Worm (Caenorhabditis elegans): ENCODE results near the gene csa-1.

DNA sequence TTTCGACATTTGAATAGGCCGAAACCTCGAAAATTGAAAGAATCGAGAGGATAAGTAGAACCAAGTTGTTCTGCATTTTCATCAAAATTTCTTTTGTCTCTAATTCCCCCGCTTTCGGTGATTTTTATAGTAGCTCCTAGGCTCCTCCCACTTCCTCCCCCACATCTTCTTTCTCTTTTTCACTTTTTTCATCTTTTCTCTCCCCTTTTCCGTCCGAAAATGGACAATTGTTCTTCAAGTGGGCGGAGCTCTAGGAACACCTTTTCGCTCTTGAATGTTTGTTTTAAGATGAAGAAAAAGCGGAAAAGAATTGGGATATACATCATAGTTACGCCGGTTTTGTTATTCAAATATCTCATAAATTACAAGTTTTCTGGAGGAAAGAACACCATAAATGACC, 27.0 kb upstream of the csa-1 start, which contains the start of gene F42A8.1:
- TF ChIP-seq cog-1 (tag; optimal IDR thresholded peaks at IDR 0.05) (no peak), T22C8.4 (GFP tag; IDR thresholded peaks at IDR 0.05) (no peak), klf-2 (GFP tag; conservative IDR thresholded peaks at IDR 0.05) (no peak), tab-1 (GFP tag; IDR thresholded peaks at IDR 0.05) (no peak)

Data from whole organism, midembryonic.